Worm (Caenorhabditis elegans): Measurements from ENCODE around the gene F12E12.2.
A peak's percentile ranks its signal among the peaks of the same experiment; 100 is the strongest.

F12E12.2 gene

ce11 chrII:3782309-3783000, 42.7 kb downstream of the F12E12.2 start, which contains the start of gene T24E12.2:
Gene T24E12.2, plus strand, starts transcription at chrII:3782950.
- TF ChIP-seq Y55F3AM.14 (GFP tag; optimal IDR thresholded peaks at IDR 0.05) (no peak), sem-4 (tag; optimal IDR thresholded peaks at IDR 0.05) (no peak)

DNA sequence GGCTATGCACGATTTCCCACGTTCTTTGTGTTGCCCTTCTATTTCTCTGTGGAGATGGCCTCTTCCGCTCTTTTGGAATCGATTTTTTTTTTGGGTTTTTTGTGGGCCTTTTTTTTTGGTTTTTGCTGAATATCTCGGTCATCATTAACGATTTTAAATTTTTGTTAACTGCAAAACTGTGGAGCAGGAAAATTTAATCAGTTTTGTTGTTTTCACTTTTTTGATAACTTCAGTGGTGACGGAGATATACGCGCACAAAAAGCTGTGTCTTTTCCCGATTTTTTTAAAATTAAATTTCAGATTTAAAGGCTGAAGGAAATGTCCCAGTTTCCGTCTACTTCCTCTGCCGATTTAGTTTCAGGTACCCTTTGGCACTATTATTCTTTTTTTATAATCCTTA, 45.5 kb downstream of the F12E12.2 start, which contains the start of gene T24E12.1:
Gene T24E12.1 (plus strand): TSS at position 301 of the 400 bp plus-strand sequence.
- TF ChIP-seq sem-4 (tag; optimal IDR thresholded peaks at IDR 0.05) (no peak), fos-1 (tag; optimal IDR thresholded peaks at IDR 0.05) (no peak), ceh-16 (tag; optimal IDR thresholded peaks at IDR 0.05) (no peak), elt-3 (tag; optimal IDR thresholded peaks at IDR 0.05) (no peak), peb-1 (tag; optimal IDR thresholded peaks at IDR 0.05) (no peak), ztf-4 (tag; optimal IDR thresholded peaks at IDR 0.05) (no peak), ama-1 (optimal IDR thresholded peaks at IDR 0.05) (no peak), nhr-77 (tag; optimal IDR thresholded peaks at IDR 0.05) (no peak), lin-39 (tag; optimal IDR thresholded peaks at IDR 0.05) (no peak), blmp-1 (tag; optimal IDR thresholded peaks at IDR 0.05; ENCODE audit: insufficient read depth) (no peak), ZK546.5 (tag; optimal IDR thresholded peaks at IDR 0.05) (no peak), snpc-4 (tag; optimal IDR thresholded peaks at IDR 0.05) (no peak), crh-2 (tag; optimal IDR thresholded peaks at IDR 0.05) (no peak), lin-13 (GFP tag; optimal IDR thresholded peaks at IDR 0.05) (no peak), nhr-11 (tag; optimal IDR thresholded peaks at IDR 0.05) (no peak), nhr-23 (tag; optimal IDR thresholded peaks at IDR 0.05) (no peak), alr-1 (tag; optimal IDR thresholded peaks at IDR 0.05) (no peak), unc-62 (GFP tag; optimal IDR thresholded peaks at IDR 0.05) (no peak)

DNA sequence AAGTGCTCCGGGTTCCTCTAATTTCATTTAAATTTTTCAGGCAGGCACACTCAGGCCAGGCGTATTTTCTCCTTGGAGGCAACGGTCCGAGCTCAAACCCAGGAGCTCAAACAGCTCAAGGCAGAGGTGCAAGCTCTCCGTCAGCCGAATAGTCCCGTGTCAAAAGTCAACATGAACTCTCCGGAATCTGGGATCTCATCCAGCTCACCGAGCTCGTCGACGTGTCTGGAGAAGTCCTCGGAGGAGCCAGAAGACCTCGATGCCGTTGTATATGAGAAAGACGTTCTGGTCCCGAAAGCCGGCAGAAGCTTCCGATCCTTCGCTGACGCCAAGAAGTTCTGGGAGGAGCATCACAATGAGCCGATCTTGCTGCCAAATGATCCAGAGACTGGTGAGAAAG, 46.0 kb downstream of the F12E12.2 start:
- TF ChIP-seq ama-1 (optimal IDR thresholded peaks at IDR 0.05): no peak
- no peak for TF ChIP-seq lin-11 (tag; optimal IDR thresholded peaks at IDR 0.05)
- no peak for TF ChIP-seq R02D3.7 (tag; optimal IDR thresholded peaks at IDR 0.05)
- TF ChIP-seq elt-1 (tag; optimal IDR thresholded peaks at IDR 0.05): no peak
- TF ChIP-seq egl-27 (tag; optimal IDR thresholded peaks at IDR 0.05): no peak
- TF ChIP-seq nhr-6 (tag; optimal IDR thresholded peaks at IDR 0.05): no peak
- no peak for TF ChIP-seq blmp-1 (tag; optimal IDR thresholded peaks at IDR 0.05; ENCODE audit: insufficient read depth)
- no peak for TF ChIP-seq ceh-16 (tag; optimal IDR thresholded peaks at IDR 0.05)
- no peak for TF ChIP-seq F13H6.1 (tag; optimal IDR thresholded peaks at IDR 0.05)
- no peak for TF ChIP-seq crh-2 (tag; optimal IDR thresholded peaks at IDR 0.05)
- TF ChIP-seq mbf-1 (tag; optimal IDR thresholded peaks at IDR 0.05): no peak
- TF ChIP-seq nhr-237 (tag; optimal IDR thresholded peaks at IDR 0.05): no peak
- TF ChIP-seq mab-5 (tag; optimal IDR thresholded peaks at IDR 0.05): no peak
- no peak for TF ChIP-seq ZK546.5 (tag; optimal IDR thresholded peaks at IDR 0.05)
- no peak for TF ChIP-seq nhr-129 (tag; optimal IDR thresholded peaks at IDR 0.05)
- no peak for TF ChIP-seq sem-4 (tag; optimal IDR thresholded peaks at IDR 0.05)

ce11 chrII:3786538-3786937, 46.8 kb downstream of the F12E12.2 start:
- TF ChIP-seq skn-1 (tag; optimal IDR thresholded peaks at IDR 0.05): peak; percentile 93
- TF ChIP-seq fos-1 (tag; optimal IDR thresholded peaks at IDR 0.05): peak; percentile 100
- no peak for TF ChIP-seq ztf-11 (tag; optimal IDR thresholded peaks at IDR 0.05)
- peak; percentile 78 for TF ChIP-seq sma-9 (GFP tag; optimal IDR thresholded peaks at IDR 0.05)
- no peak for TF ChIP-seq sma-9 (tag; optimal IDR thresholded peaks at IDR 0.05)
- TF ChIP-seq mbf-1 (tag; optimal IDR thresholded peaks at IDR 0.05): no peak
- TF ChIP-seq lin-13 (GFP tag; optimal IDR thresholded peaks at IDR 0.05): no peak
- TF ChIP-seq sma-3 (GFP tag; optimal IDR thresholded peaks at IDR 0.05): peak; percentile 27
- TF ChIP-seq egl-27 (tag; optimal IDR thresholded peaks at IDR 0.05): peak; percentile 80
- peak; percentile 78 for TF ChIP-seq crh-2 (tag; optimal IDR thresholded peaks at IDR 0.05)
- no peak for TF ChIP-seq nhr-237 (tag; optimal IDR thresholded peaks at IDR 0.05)
- peak; percentile 64 for TF ChIP-seq gmeb-1 (tag; optimal IDR thresholded peaks at IDR 0.05)

DNA sequence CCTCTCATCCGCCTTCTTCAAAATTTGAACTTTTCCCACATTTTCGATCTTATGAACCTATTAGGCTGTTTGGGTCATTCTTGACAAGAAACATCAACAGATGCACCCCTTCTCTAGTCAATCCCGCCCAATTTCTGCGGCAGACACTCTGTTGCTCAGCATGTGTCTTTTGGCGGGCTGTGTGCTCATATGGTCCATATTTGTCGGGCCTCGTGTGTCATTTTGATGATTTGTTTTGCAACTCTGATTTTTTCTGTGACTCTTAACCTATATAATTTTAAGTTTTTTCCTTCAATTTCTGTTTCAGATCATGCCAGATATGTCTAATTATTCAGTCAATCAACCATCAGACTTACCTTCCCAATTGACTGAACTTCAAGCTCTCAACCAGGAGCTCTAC, 47.4 kb downstream of the F12E12.2 start, which contains the start of gene T24E12.13:
Gene T24E12.13 (plus strand): TSS at position 301 of the 400 bp plus-strand sequence.
- TF ChIP-seq sma-9 (GFP tag; optimal IDR thresholded peaks at IDR 0.05): no peak
- no peak for TF ChIP-seq sma-9 (tag; optimal IDR thresholded peaks at IDR 0.05)
- TF ChIP-seq nhr-25 (tag; optimal IDR thresholded peaks at IDR 0.05): no peak
- no peak for TF ChIP-seq F13H6.1 (tag; optimal IDR thresholded peaks at IDR 0.05)
- no peak for TF ChIP-seq sem-4 (tag; optimal IDR thresholded peaks at IDR 0.05)
- no peak for TF ChIP-seq lin-13 (GFP tag; optimal IDR thresholded peaks at IDR 0.05)
- no peak for TF ChIP-seq ceh-82 (tag; optimal IDR thresholded peaks at IDR 0.05)
- TF ChIP-seq skn-1 (tag; optimal IDR thresholded peaks at IDR 0.05): no peak
- TF ChIP-seq mab-5 (tag; optimal IDR thresholded peaks at IDR 0.05): no peak
- no peak for TF ChIP-seq sma-3 (GFP tag; optimal IDR thresholded peaks at IDR 0.05)
- no peak for TF ChIP-seq elt-1 (tag; optimal IDR thresholded peaks at IDR 0.05)
- TF ChIP-seq alr-1 (tag; optimal IDR thresholded peaks at IDR 0.05): no peak
- no peak for TF ChIP-seq nhr-237 (tag; optimal IDR thresholded peaks at IDR 0.05)
- TF ChIP-seq dmd-4 (tag; optimal IDR thresholded peaks at IDR 0.05): no peak
- TF ChIP-seq mdl-1 (tag; optimal IDR thresholded peaks at IDR 0.05): no peak
- no peak for TF ChIP-seq gmeb-1 (tag; optimal IDR thresholded peaks at IDR 0.05)
- no peak for TF ChIP-seq C34F6.9 (tag; optimal IDR thresholded peaks at IDR 0.05)
- TF ChIP-seq nhr-11 (tag; optimal IDR thresholded peaks at IDR 0.05): no peak
- no peak for TF ChIP-seq nhr-129 (tag; optimal IDR thresholded peaks at IDR 0.05)
- TF ChIP-seq unc-39 (tag; optimal IDR thresholded peaks at IDR 0.05): no peak
- no peak for TF ChIP-seq ceh-16 (tag; optimal IDR thresholded peaks at IDR 0.05)
